Worm (Caenorhabditis elegans) whole organism, young adult: ENCODE measurements around the gene C02F5.5.

Experiments used
- D2030.7 ChIP-seq: fragments of 200-800 bp; sonication (Bioruptor generic); IDR thresholded peaks from 2 replicates; pipeline ENCODE4 v1.3.6; 2022; ENCODE audit warnings: missing genetic modification reagents, missing genetic modification characterization, missing compliant biosample characterization
- attf-3 ChIP-seq: fragments of 200-800 bp; sonication (Bioruptor generic); conservative IDR thresholded peaks from 2 replicates; pipeline ENCODE4 v1.3.6; 2022; ENCODE audit warnings: missing genetic modification reagents, missing genetic modification characterization, missing compliant biosample characterization
- him-1 ChIP-seq: sonication (generic microtip); optimal IDR thresholded peaks from 2 replicates; lab custom pipeline; 2016; ENCODE audit warnings: missing genotype, missing genetic modification reagents, missing genetic modification characterization, missing compliant biosample characterization
- hlh-26 ChIP-seq: fragments of 200-800 bp; sonication (Bioruptor generic); conservative IDR thresholded peaks from 2 replicates; pipeline ENCODE4 v1.3.6; 2022; ENCODE audit warnings: missing genetic modification reagents, missing genetic modification characterization, missing compliant biosample characterization
- nhr-90 ChIP-seq: sonication (generic microtip); optimal IDR thresholded peaks from 2 replicates; lab custom pipeline; 2016; ENCODE audit warnings: missing genotype, mild to moderate bottlenecking, missing genetic modification characterization, missing compliant biosample characterization
- unc-130 ChIP-seq: sonication (generic microtip); optimal IDR thresholded peaks from 2 replicates; lab custom pipeline; 2016; ENCODE audit warnings: missing genetic modification reagents, missing genetic modification characterization, missing compliant biosample characterization
- xnd-1 ChIP-seq: sonication (generic microtip); optimal IDR thresholded peaks from 2 replicates; lab custom pipeline; 2016; ENCODE audit warnings: missing genotype, missing genetic modification reagents, missing genetic modification characterization, missing compliant biosample characterization

ce11 chrIII:8235358-8235757, 622 bp upstream of the C02F5.5 start, which contains the start of gene C02F5.14:
- TF ChIP-seq nhr-90 (tag; lab: Kevin White, UChicago) (no peak), him-1 (no peak), D2030.7 (GFP tag; lab: Robert Waterston, UW) (no peak), unc-130 (no peak), hlh-26 (no peak), xnd-1 (no peak), attf-3 (GFP tag; lab: Robert Waterston, UW) (no peak)
